Worm (Caenorhabditis elegans): ENCODE results near the gene R10E8.2.

DNA sequence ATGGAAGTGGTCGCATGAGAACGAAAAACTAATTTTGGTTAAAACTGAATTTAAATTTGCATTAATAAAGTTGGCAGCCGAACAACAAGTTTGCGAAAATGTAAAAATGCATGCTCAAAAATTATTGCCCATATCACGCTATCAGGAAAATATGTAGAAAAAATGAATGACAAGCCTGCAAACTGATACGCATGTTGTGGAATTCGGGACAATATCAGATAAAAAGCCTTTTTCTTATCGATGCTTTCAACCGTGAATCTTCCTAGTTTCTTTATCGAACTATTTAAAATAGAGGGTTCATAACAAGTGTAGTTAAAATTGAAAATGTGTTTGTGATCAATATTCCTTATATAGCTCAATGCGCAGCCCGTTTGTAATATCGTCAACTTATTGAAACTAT lies 7.5 kb upstream of the R10E8.2 start:
- TF ChIP-seq nhr-12 (tag; optimal IDR thresholded peaks at IDR 0.05) (no peak), bed-3 (GFP tag; optimal IDR thresholded peaks at IDR 0.05) (no peak), unc-39 (tag; optimal IDR thresholded peaks at IDR 0.05) (no peak), nhr-2 (tag; optimal IDR thresholded peaks at IDR 0.05) (no peak), hlh-1 (tag; optimal IDR thresholded peaks at IDR 0.05) (no peak), ztf-11 (tag; optimal IDR thresholded peaks at IDR 0.05) (no peak), pha-4 (tag; optimal IDR thresholded peaks at IDR 0.05) (no peak), nhr-76 (tag; optimal IDR thresholded peaks at IDR 0.05) (no peak), blmp-1 (tag; optimal IDR thresholded peaks at IDR 0.05) (no peak), elt-1 (tag; optimal IDR thresholded peaks at IDR 0.05; ENCODE audit: borderline replicate concordance, insufficient read depth) (no peak), ceh-43 (GFP tag; optimal IDR thresholded peaks at IDR 0.05) (no peak), nhr-237 (tag; optimal IDR thresholded peaks at IDR 0.05) (no peak), sem-2 (GFP tag; optimal IDR thresholded peaks at IDR 0.05) (no peak), unc-120 (tag; optimal IDR thresholded peaks at IDR 0.05; ENCODE audit: poor library complexity, severe bottlenecking) (no peak)
